Worm (Caenorhabditis elegans) whole organism, L2 larva: ENCODE results near the gene srx-10.

ENCODE experiments used
- F13H6.1 ChIP-seq: sonication (generic microtip); optimal IDR thresholded peaks from 2 replicates; lab custom pipeline; 2016; ENCODE audit warnings: missing genetic modification characterization, missing compliant biosample characterization
- ceh-16 ChIP-seq: fragments of 150-350 bp; optimal IDR thresholded peaks from 2 replicates; lab custom pipeline; 2014; ENCODE audit warnings: missing biosample characterization, missing genetic modification characterization
- ceh-82 ChIP-seq: fragments of 150-350 bp; optimal IDR thresholded peaks from 2 replicates; lab custom pipeline; 2014; ENCODE audit warnings: missing biosample characterization, missing genetic modification characterization
- elt-3 ChIP-seq: sonication (generic microtip); optimal IDR thresholded peaks from 2 replicates; lab custom pipeline; 2017; ENCODE audit warnings: missing biosample characterization, missing genetic modification characterization
- fos-1 ChIP-seq: fragments of 150-350 bp; optimal IDR thresholded peaks from 2 replicates; lab custom pipeline; 2014; ENCODE audit warnings: missing biosample characterization, missing genetic modification characterization
- nhr-237 ChIP-seq: fragments of 150-350 bp; optimal IDR thresholded peaks from 2 replicates; lab custom pipeline; 2014; ENCODE audit warnings: missing biosample characterization, missing genetic modification characterization
- snpc-4 ChIP-seq: fragments of 150-350 bp; optimal IDR thresholded peaks from 2 replicates; lab custom pipeline; 2014; ENCODE audit warnings: missing biosample characterization, missing genetic modification characterization
- unc-39 ChIP-seq: fragments of 150-350 bp; optimal IDR thresholded peaks from 2 replicates; lab custom pipeline; 2014; ENCODE audit warnings: missing biosample characterization, missing genetic modification characterization
- unc-62 ChIP-seq: fragments of 150-350 bp; optimal IDR thresholded peaks from 2 replicates; lab custom pipeline; 2014; ENCODE audit warnings: missing biosample characterization, missing genetic modification reagents, missing genetic modification characterization

ce11 chrV:13942082-13942481 lies 4.2 kb downstream of the srx-10 start, which contains the start of gene dpr-1:
- TF ChIP-seq nhr-237 (tag; lab: Kevin White, UChicago) (no peak), ceh-82 (tag; lab: Kevin White, UChicago) (no peak), ceh-16 (tag; lab: Kevin White, UChicago) (no peak), elt-3 (no peak), snpc-4 (no peak), unc-62 (no peak), F13H6.1 (tag; lab: Kevin White, UChicago) (no peak), unc-39 (tag; lab: Kevin White, UChicago) (no peak), fos-1 (tag; lab: Kevin White, UChicago) (no peak)
